Fruit fly (Drosophila melanogaster) whole organism, embryonic: ENCODE results near the gene ocn.

Experiments
- ATbp ChIP-seq: fragments of 200-800 bp; sonication (Bioruptor generic); optimal IDR thresholded peaks from 2 replicates; lab custom pipeline; 2017; ENCODE audit warnings: missing biosample characterization, mild to moderate bottlenecking, missing genetic modification characterization, missing genetic modification reagents
- CrebB ChIP-seq: fragments of 200-800 bp; sonication (Bioruptor generic); optimal IDR thresholded peaks from 3 replicates; lab custom pipeline; 2018; ENCODE audit warnings: missing biosample characterization, mild to moderate bottlenecking, missing genetic modification characterization

- peak; percentile 83 for TF ChIP-seq ATbp (GFP tag; lab: Kevin White, UChicago)
- peak; percentile 87 for TF ChIP-seq CrebB
These were observed 8.8 kb upstream of the ocn start, which contains the start of the genes RpL32 and CG7943 for dm6 chr3R:30046029-30047001.
